Worm (Caenorhabditis elegans): Measurements from ENCODE around the gene F54B11.8.

ce11 chrX:13578483-13578882 lies 25.2 kb downstream of the F54B11.8 start, which contains the start of gene F54B11.11:
- TF ChIP-seq snpc-4 (tag; optimal IDR thresholded peaks at IDR 0.05) (no peak), ham-2 (GFP tag; optimal IDR thresholded peaks at IDR 0.05) (no peak), drap-1 (GFP tag; optimal IDR thresholded peaks at IDR 0.05) (no peak), mls-2 (tag; optimal IDR thresholded peaks at IDR 0.05) (no peak), ceh-39 (tag; optimal IDR thresholded peaks at IDR 0.05) (no peak), nhr-237 (tag; optimal IDR thresholded peaks at IDR 0.05) (no peak), pha-4 (tag; optimal IDR thresholded peaks at IDR 0.05) (no peak), nhr-12 (tag; optimal IDR thresholded peaks at IDR 0.05) (no peak), cnd-1 (tag; optimal IDR thresholded peaks at IDR 0.05) (no peak), ceh-43 (GFP tag; optimal IDR thresholded peaks at IDR 0.05) (no peak)
